Worm (Caenorhabditis elegans) whole organism, L1 larva: ENCODE data around the gene cpg-4.

Experiments used
- C04F5.9 ChIP-seq: sonication (generic microtip); optimal IDR thresholded peaks from 2 replicates; lab custom pipeline; 2016; ENCODE audit warnings: missing genetic modification characterization, missing compliant biosample characterization
- C34B4.2 ChIP-seq: sonication (generic microtip); optimal IDR thresholded peaks from 2 replicates; lab custom pipeline; 2017; ENCODE audit warnings: mild to moderate bottlenecking, missing genetic modification characterization, missing compliant biosample characterization
- Y116A8C.19 ChIP-seq: sonication (generic microtip); optimal IDR thresholded peaks from 2 replicates; lab custom pipeline; 2016; ENCODE audit warnings: missing compliant biosample characterization, missing genetic modification characterization, borderline replicate concordance
- aha-1 ChIP-seq: fragments of 150-350 bp; optimal IDR thresholded peaks from 2 replicates; lab custom pipeline; 2014; ENCODE audit warnings: missing biosample characterization, missing genetic modification characterization
- aly-2 ChIP-seq: fragments of 150-350 bp; optimal IDR thresholded peaks from 2 replicates; lab custom pipeline; 2014; ENCODE audit warnings: missing biosample characterization, missing genetic modification characterization
- ceh-63 ChIP-seq: fragments of 200-800 bp; sonication (Bioruptor generic); optimal IDR thresholded peaks from 2 replicates; lab custom pipeline; 2018; ENCODE audit warnings: mild to moderate bottlenecking, missing genetic modification characterization, missing compliant biosample characterization
- ces-1 ChIP-seq: fragments of 150-350 bp; optimal IDR thresholded peaks from 2 replicates; lab custom pipeline; 2014; ENCODE audit warnings: missing biosample characterization, missing genetic modification reagents, missing genetic modification characterization
- dpl-1 ChIP-seq, 3 experiments: fragments of 150-350 bp in 2 of 3; sonication (generic microtip) in 1 of 3; optimal IDR thresholded peaks; 2 replicates each; lab custom pipeline; 2014 to 2017; ENCODE audit warnings: missing biosample characterization in 3 of 3, missing genetic modification characterization in 3 of 3, missing genetic modification reagents in 3 of 3
- dsc-1 ChIP-seq: sonication (generic microtip); optimal IDR thresholded peaks from 2 replicates; lab custom pipeline; 2016; ENCODE audit warnings: mild to moderate bottlenecking, missing genetic modification characterization, missing compliant biosample characterization
- efl-1 ChIP-seq, 4 experiments: fragments of 150-350 bp; optimal IDR thresholded peaks in 3 of 4; peaks in 1 of 4; 1 replicate in 1 of 4; 2 replicates in 3 of 4; lab custom pipeline; 2014; ENCODE audit warnings: missing biosample characterization in 2 of 4, missing genetic modification characterization in 2 of 4, missing genetic modification reagents in 2 of 4
- efl-3 ChIP-seq: fragments of 200-800 bp; sonication (Bioruptor generic); optimal IDR thresholded peaks from 2 replicates; lab custom pipeline; 2018; ENCODE audit warnings: mild to moderate bottlenecking, missing genetic modification characterization, missing compliant biosample characterization
- egl-13 ChIP-seq: sonication (generic microtip); optimal IDR thresholded peaks from 2 replicates; lab custom pipeline; 2016; ENCODE audit warnings: missing genotype, missing genetic modification reagents, missing genetic modification characterization, missing compliant biosample characterization
- egl-27 ChIP-seq, 2 experiments: fragments of 150-350 bp in 1 of 2; sonication (generic microtip); optimal IDR thresholded peaks; 3 replicates each; lab custom pipeline; 2017 to 2018; ENCODE audit warnings: missing biosample characterization in 2 of 2, missing genetic modification characterization in 2 of 2, missing genetic modification reagents in 2 of 2
- elt-3 ChIP-seq, 6 experiments: fragments of 150-350 bp in 1 of 6; sonication (generic microtip); optimal IDR thresholded peaks; 2 replicates each; lab custom pipeline; 2017 to 2018; ENCODE audit warnings: missing biosample characterization in 6 of 6, missing genetic modification characterization in 6 of 6, inconsistent platforms in 1 of 6
- ets-5 ChIP-seq: fragments of 200-800 bp; sonication (Bioruptor generic); IDR thresholded peaks from 2 replicates; pipeline ENCODE4 v1.3.6; 2022; ENCODE audit warnings: missing genetic modification characterization, missing compliant biosample characterization
- fkh-10 ChIP-seq: sonication (generic microtip); optimal IDR thresholded peaks from 2 replicates; lab custom pipeline; 2017; ENCODE audit warnings: missing biosample characterization, missing genetic modification reagents, missing genetic modification characterization
- fkh-4 ChIP-seq: sonication (generic microtip); optimal IDR thresholded peaks from 2 replicates; lab custom pipeline; 2016; ENCODE audit warnings: missing compliant biosample characterization, missing genetic modification characterization, borderline replicate concordance
- fos-1 ChIP-seq: fragments of 150-350 bp; optimal IDR thresholded peaks from 2 replicates; lab custom pipeline; 2014; ENCODE audit warnings: missing biosample characterization, missing genetic modification characterization
- grh-1 ChIP-seq: fragments of 200-800 bp; sonication (Bioruptor generic); IDR thresholded peaks from 2 replicates; pipeline ENCODE4 v1.3.6; 2022; ENCODE audit warnings: missing genetic modification reagents, missing genetic modification characterization, missing compliant biosample characterization
- hlh-17 ChIP-seq: fragments of 200-800 bp; sonication (Bioruptor generic); optimal IDR thresholded peaks from 2 replicates; lab custom pipeline; 2018; ENCODE audit warnings: missing genetic modification characterization, mild to moderate bottlenecking, missing compliant biosample characterization, moderate library complexity, borderline replicate concordance
- lin-13 ChIP-seq: fragments of 150-350 bp; optimal IDR thresholded peaks from 2 replicates; lab custom pipeline; 2014; ENCODE audit warnings: missing biosample characterization, missing genetic modification reagents, missing genetic modification characterization
- lin-14 ChIP-seq: fragments of 200-800 bp; sonication (Bioruptor generic); optimal IDR thresholded peaks from 2 replicates; lab custom pipeline; 2018; ENCODE audit warnings: mild to moderate bottlenecking, missing genetic modification characterization, moderate library complexity, missing compliant biosample characterization
- lin-15B ChIP-seq: fragments of 150-350 bp; sonication (generic microtip); optimal IDR thresholded peaks from 3 replicates; lab custom pipeline; 2014; ENCODE audit warnings: missing biosample characterization, missing genetic modification characterization
- lin-39 ChIP-seq: fragments of 150-350 bp; optimal IDR thresholded peaks from 2 replicates; lab custom pipeline; 2014; ENCODE audit warnings: missing biosample characterization, missing genetic modification reagents, missing genetic modification characterization
- mdl-1 ChIP-seq, 2 experiments: fragments of 150-350 bp; optimal IDR thresholded peaks; 2 replicates each; lab custom pipeline; 2014 to 2017; ENCODE audit warnings: missing biosample characterization in 2 of 2, missing genetic modification characterization in 2 of 2, inconsistent platforms in 1 of 2
- mef-2 ChIP-seq: fragments of 150-350 bp; optimal IDR thresholded peaks from 2 replicates; lab custom pipeline; 2014; ENCODE audit warnings: missing biosample characterization, missing genetic modification characterization
- mep-1 ChIP-seq: fragments of 150-350 bp; optimal IDR thresholded peaks from 2 replicates; lab custom pipeline; 2014; ENCODE audit warnings: missing biosample characterization, missing genetic modification characterization
- nhr-20 ChIP-seq: sonication (generic microtip); optimal IDR thresholded peaks from 2 replicates; lab custom pipeline; 2016; ENCODE audit warnings: mild to moderate bottlenecking, missing genetic modification characterization, missing compliant biosample characterization
- nhr-237 ChIP-seq: fragments of 150-350 bp; optimal IDR thresholded peaks from 2 replicates; lab custom pipeline; 2014; ENCODE audit warnings: missing biosample characterization, missing genetic modification characterization
- nhr-71 ChIP-seq: sonication (generic microtip); optimal IDR thresholded peaks from 2 replicates; lab custom pipeline; 2016; ENCODE audit warnings: mild to moderate bottlenecking, missing genetic modification characterization, moderate library complexity, missing compliant biosample characterization
- nhr-77 ChIP-seq: fragments of 150-350 bp; optimal IDR thresholded peaks from 2 replicates; lab custom pipeline; 2014; ENCODE audit warnings: missing biosample characterization, missing genetic modification characterization
- nhr-85 ChIP-seq: sonication (generic microtip); peaks from one replicate; lab custom pipeline; 2016; ENCODE audit warnings: missing genetic modification characterization, inconsistent platforms, missing compliant biosample characterization
- pax-3 ChIP-seq: fragments of 200-800 bp; sonication (Bioruptor generic); optimal IDR thresholded peaks from 2 replicates; lab custom pipeline; 2018; ENCODE audit warnings: mild to moderate bottlenecking, missing genetic modification characterization, moderate library complexity, missing compliant biosample characterization
- rnt-1 ChIP-seq: sonication (generic microtip); optimal IDR thresholded peaks from 2 replicates; lab custom pipeline; 2016; ENCODE audit warnings: mild to moderate bottlenecking, missing genetic modification characterization, moderate library complexity, missing compliant biosample characterization
- skn-1 ChIP-seq: fragments of 150-350 bp; optimal IDR thresholded peaks from 2 replicates; lab custom pipeline; 2014; ENCODE audit warnings: missing biosample characterization, missing genetic modification characterization
- snu-23 ChIP-seq: sonication (generic microtip); optimal IDR thresholded peaks from 2 replicates; lab custom pipeline; 2016; ENCODE audit warnings: missing genetic modification characterization, missing compliant biosample characterization
- sptf-1 ChIP-seq: fragments of 150-350 bp; optimal IDR thresholded peaks from 2 replicates; lab custom pipeline; 2014; ENCODE audit warnings: missing biosample characterization, missing genetic modification characterization
- sup-37 ChIP-seq: fragments of 200-800 bp; sonication (Bioruptor generic); optimal IDR thresholded peaks from 2 replicates; lab custom pipeline; 2018; ENCODE audit warnings: mild to moderate bottlenecking, missing genetic modification characterization, missing compliant biosample characterization
- tlp-1 ChIP-seq: fragments of 150-350 bp; optimal IDR thresholded peaks from 2 replicates; lab custom pipeline; 2014; ENCODE audit warnings: missing biosample characterization, missing genetic modification characterization
- unc-130 ChIP-seq: fragments of 150-350 bp; optimal IDR thresholded peaks from 2 replicates; lab custom pipeline; 2017; ENCODE audit warnings: missing biosample characterization, missing genetic modification characterization, inconsistent platforms
- unc-62 ChIP-seq: fragments of 150-350 bp; optimal IDR thresholded peaks from 2 replicates; lab custom pipeline; 2014; ENCODE audit warnings: missing biosample characterization, missing genetic modification reagents, missing genetic modification characterization
- unc-98 ChIP-seq: fragments of 200-800 bp; sonication (Bioruptor generic); IDR thresholded peaks from 2 replicates; pipeline ENCODE4 v1.3.6; 2022; ENCODE audit warnings: missing genetic modification characterization, missing compliant biosample characterization
- zip-4 ChIP-seq: fragments of 200-800 bp; sonication (Bioruptor generic); optimal IDR thresholded peaks from 2 replicates; lab custom pipeline; 2018; ENCODE audit warnings: mild to moderate bottlenecking, missing genetic modification characterization, moderate library complexity, missing compliant biosample characterization
- ztf-11 ChIP-seq, 2 experiments: sonication (generic microtip); optimal IDR thresholded peaks; 2 replicates each; lab custom pipeline; 2016 to 2017; ENCODE audit warnings: missing genetic modification characterization in 2 of 2, missing biosample characterization in 1 of 2, missing compliant biosample characterization in 1 of 2
- ztf-4 ChIP-seq: fragments of 150-350 bp; optimal IDR thresholded peaks from 2 replicates; lab custom pipeline; 2014; ENCODE audit warnings: missing biosample characterization, missing genetic modification characterization

Gene cpg-4

DNA sequence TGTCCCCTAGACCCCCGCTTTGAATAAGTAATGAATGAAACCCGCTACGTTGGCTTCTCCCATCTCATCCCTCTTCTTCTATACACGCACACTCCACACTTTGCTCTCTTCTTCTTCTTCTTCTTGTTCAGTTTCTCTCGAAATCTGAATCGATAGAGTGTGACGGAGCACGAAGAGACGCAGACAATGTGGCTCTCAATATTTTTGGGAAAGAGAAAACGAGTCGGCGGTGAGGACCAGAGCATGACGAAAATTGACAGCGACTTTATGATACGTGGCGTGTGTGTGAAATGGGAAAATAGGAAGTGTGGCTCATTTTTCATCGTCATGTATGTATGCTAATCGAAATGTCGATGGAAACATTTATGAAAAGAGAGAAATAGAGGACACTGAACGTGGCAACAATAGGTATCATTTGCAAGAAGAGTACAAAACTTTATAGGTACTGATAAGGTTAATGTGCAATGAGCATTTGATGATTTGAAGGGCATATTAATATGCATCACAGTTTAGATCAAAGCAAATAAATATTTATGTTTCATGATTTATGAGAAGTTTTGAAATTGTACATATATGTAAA, 4.6 kb upstream of the cpg-4 start (continued):
- no peak for TF ChIP-seq ceh-63 (GFP tag; lab: Kevin White, UChicago)
- peak in 1 of 2 experiments; percentile 37 for TF ChIP-seq mdl-1 (tag; optimal IDR thresholded peaks at IDR 0.05; lab: Kevin White, UChicago)
- TF ChIP-seq egl-27 (tag; optimal IDR thresholded peaks at IDR 0.05; lab: Kevin White, UChicago), result peak in 1 of 2 experiments; percentile 1
- no peak for TF ChIP-seq C04F5.9 (tag; lab: Kevin White, UChicago)
- peak; percentile 0 for TF ChIP-seq skn-1
- peak; percentile 46 for TF ChIP-seq fkh-10 (GFP tag; lab: Kevin White, UChicago)
- no peak for TF ChIP-seq aly-2 (tag; lab: Kevin White, UChicago)
- no peak for TF ChIP-seq sptf-1 (tag; lab: Kevin White, UChicago)
- TF ChIP-seq nhr-20 (tag; lab: Kevin White, UChicago), result peak; percentile 22
- TF ChIP-seq pax-3, result peak; percentile 10
- no peak for TF ChIP-seq lin-15B (tag; lab: Kevin White, UChicago)
- TF ChIP-seq unc-130, result peak; percentile 1
- no peak for TF ChIP-seq grh-1
- no peak for TF ChIP-seq mef-2 (tag; lab: Kevin White, UChicago)
- TF ChIP-seq hlh-17 (GFP tag; lab: Kevin White, UChicago), result no peak
- TF ChIP-seq fkh-4 (tag; lab: Kevin White, UChicago), result no peak
- TF ChIP-seq sup-37 (GFP tag; lab: Kevin White, UChicago), result no peak
- no peak for TF ChIP-seq tlp-1 (tag; lab: Kevin White, UChicago)
- no peak for TF ChIP-seq nhr-237
- TF ChIP-seq lin-13 (GFP tag; lab: Kevin White, UChicago), result no peak
- peak; percentile 78 for TF ChIP-seq mep-1 (tag; lab: Kevin White, UChicago)
- TF ChIP-seq Y116A8C.19 (tag; lab: Kevin White, UChicago), result no peak
- TF ChIP-seq aha-1 (tag; lab: Kevin White, UChicago), result no peak
- TF ChIP-seq lin-39 (tag; lab: Kevin White, UChicago), result no peak
- no peak for TF ChIP-seq efl-3 (GFP tag; lab: Kevin White, UChicago)
- TF ChIP-seq nhr-77 (tag; lab: Kevin White, UChicago), result no peak
- no peak for TF ChIP-seq ztf-11 (tag; optimal IDR thresholded peaks at IDR 0.05; lab: Kevin White, UChicago)
- TF ChIP-seq ztf-4 (tag; lab: Kevin White, UChicago), result no peak
- TF ChIP-seq C34B4.2 (tag; lab: Kevin White, UChicago), result no peak
- no peak for TF ChIP-seq unc-98 (GFP tag; lab: Robert Waterston, UW)
- TF ChIP-seq unc-62 (GFP tag; lab: Kevin White, UChicago), result no peak
- peak; percentile 59 for TF ChIP-seq snu-23
- TF ChIP-seq dsc-1 (tag; lab: Kevin White, UChicago), result peak; percentile 52
- peak in 2 of 3 experiments; percentile 20 to 47 for TF ChIP-seq dpl-1 (GFP tag; optimal IDR thresholded peaks at IDR 0.05; lab: Kevin White, UChicago)
- TF ChIP-seq fos-1 (tag; lab: Kevin White, UChicago), result no peak
- TF ChIP-seq nhr-85 (tag; lab: Kevin White, UChicago), result no peak
- TF ChIP-seq zip-4 (GFP tag; lab: Kevin White, UChicago), result no peak
- TF ChIP-seq lin-14, result peak; percentile 92
- no peak for TF ChIP-seq elt-3 (tag; optimal IDR thresholded peaks at IDR 0.05; lab: Kevin White, UChicago)
- no peak for TF ChIP-seq ces-1
- no peak for TF ChIP-seq ets-5

DNA sequence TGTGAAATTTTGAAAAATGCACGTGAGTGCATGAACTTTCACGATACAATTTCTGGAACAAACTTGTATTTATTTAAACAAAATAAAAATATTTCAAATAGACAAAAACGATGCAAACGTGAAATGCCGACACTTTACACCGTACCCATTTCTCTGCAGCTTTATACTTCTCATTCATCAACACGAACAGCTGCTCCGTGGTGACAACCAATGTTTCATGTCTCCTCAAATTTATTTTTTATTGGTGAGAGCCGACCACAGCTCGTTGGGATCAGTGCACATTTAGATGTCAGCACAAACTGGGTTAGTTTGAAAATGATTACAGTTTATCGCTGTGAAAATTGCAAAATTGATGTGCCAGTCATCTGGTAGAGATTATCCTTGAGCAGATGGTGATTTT, 618 bp upstream of the cpg-4 start:
- TF ChIP-seq egl-13 (tag; lab: Kevin White, UChicago) (no peak), efl-1 (optimal IDR thresholded peaks at IDR 0.05; lab: Kevin White, UChicago) (no peak), efl-1 (GFP tag; optimal IDR thresholded peaks at IDR 0.05 in 1 of 2; lab: Kevin White, UChicago) (peak in 1 of 2 experiments; percentile 31), lin-14 (peak; percentile 30), nhr-77 (tag; lab: Kevin White, UChicago) (no peak), nhr-71 (tag; lab: Kevin White, UChicago) (peak; percentile 4), rnt-1 (tag; lab: Kevin White, UChicago) (peak; percentile 51)
